Worm (Caenorhabditis elegans): ENCODE data around the gene H01M10.2.

The H01M10.2 gene

ce11 chrX:2548884-2549283 is 36.7 kb downstream of the H01M10.2 start, which contains the start of gene smvt-1:
smvt-1 (minus strand) TSS chrX:2548984.
- TF ChIP-seq ceh-36 (tag; optimal IDR thresholded peaks at IDR 0.05): no peak
- no peak for TF ChIP-seq ama-1 (optimal IDR thresholded peaks at IDR 0.05)
- no peak for TF ChIP-seq scrt-1 (GFP tag; IDR thresholded peaks at IDR 0.05)
- no peak for TF ChIP-seq aly-1 (tag; optimal IDR thresholded peaks at IDR 0.05)
- TF ChIP-seq F13C5.2 (tag; optimal IDR thresholded peaks at IDR 0.05): no peak
- no peak for TF ChIP-seq pes-1 (GFP tag; IDR thresholded peaks at IDR 0.05)
- TF ChIP-seq hnd-1 (tag; optimal IDR thresholded peaks at IDR 0.05): no peak
- no peak for TF ChIP-seq hmg-4 (GFP tag; optimal IDR thresholded peaks at IDR 0.05)
- TF ChIP-seq ets-7 (tag; optimal IDR thresholded peaks at IDR 0.05): no peak
- TF ChIP-seq B0310.2 (tag; optimal IDR thresholded peaks at IDR 0.05): no peak
- no peak for TF ChIP-seq tbx-37 (GFP tag; conservative IDR thresholded peaks at IDR 0.05)
- no peak for TF ChIP-seq tra-4 (tag; optimal IDR thresholded peaks at IDR 0.05)

ce11 chrX:2544645-2545044 is 40.9 kb downstream of the H01M10.2 start:
- TF ChIP-seq ama-1 (optimal IDR thresholded peaks at IDR 0.05) (no peak), F13C5.2 (tag; optimal IDR thresholded peaks at IDR 0.05) (no peak), flt-1 (GFP tag; IDR thresholded peaks at IDR 0.05) (no peak)

- TF ChIP-seq pes-1 (GFP tag; IDR thresholded peaks at IDR 0.05) (no peak), scrt-1 (GFP tag; IDR thresholded peaks at IDR 0.05) (no peak), ceh-13 (GFP tag; optimal IDR thresholded peaks at IDR 0.05) (no peak)
Observed at ce11 chrX:2543353-2543752, 42.2 kb downstream of the H01M10.2 start.

- TF ChIP-seq tra-4 (tag; optimal IDR thresholded peaks at IDR 0.05) (no peak), ama-1 (optimal IDR thresholded peaks at IDR 0.05) (no peak), aly-1 (tag; optimal IDR thresholded peaks at IDR 0.05) (no peak), ceh-36 (tag; optimal IDR thresholded peaks at IDR 0.05) (no peak), ceh-13 (GFP tag; optimal IDR thresholded peaks at IDR 0.05) (no peak), hmg-4 (GFP tag; optimal IDR thresholded peaks at IDR 0.05) (no peak), F13C5.2 (tag; optimal IDR thresholded peaks at IDR 0.05) (no peak), B0310.2 (tag; optimal IDR thresholded peaks at IDR 0.05) (no peak), hmbx-1 (tag; optimal IDR thresholded peaks at IDR 0.05) (no peak), tbx-11 (GFP tag; IDR thresholded peaks at IDR 0.05) (no peak), flt-1 (GFP tag; IDR thresholded peaks at IDR 0.05) (no peak), pes-1 (GFP tag; IDR thresholded peaks at IDR 0.05) (no peak), scrt-1 (GFP tag; IDR thresholded peaks at IDR 0.05) (no peak), sea-1 (GFP tag; conservative IDR thresholded peaks at IDR 0.05) (no peak), hnd-1 (tag; optimal IDR thresholded peaks at IDR 0.05) (no peak)
Observed at ce11 chrX:2541003-2541521, 44.5 kb downstream of the H01M10.2 start, which contains the start of gene F52H2.3. F52H2.3 (minus strand) TSS chrX:2541053.

ce11 chrX:2538713-2539112 is 46.8 kb downstream of the H01M10.2 start:
- TF ChIP-seq aly-1 (tag; optimal IDR thresholded peaks at IDR 0.05) (no peak), flt-1 (GFP tag; IDR thresholded peaks at IDR 0.05) (no peak), ets-7 (tag; optimal IDR thresholded peaks at IDR 0.05) (no peak), ceh-36 (tag; optimal IDR thresholded peaks at IDR 0.05) (no peak), scrt-1 (GFP tag; IDR thresholded peaks at IDR 0.05) (no peak), ceh-13 (GFP tag; optimal IDR thresholded peaks at IDR 0.05) (no peak), tbx-37 (GFP tag; conservative IDR thresholded peaks at IDR 0.05) (no peak), ama-1 (optimal IDR thresholded peaks at IDR 0.05) (no peak), hmg-4 (GFP tag; optimal IDR thresholded peaks at IDR 0.05) (no peak), sea-1 (GFP tag; conservative IDR thresholded peaks at IDR 0.05) (no peak), pes-1 (GFP tag; IDR thresholded peaks at IDR 0.05) (no peak), tra-4 (tag; optimal IDR thresholded peaks at IDR 0.05) (no peak), hmbx-1 (tag; optimal IDR thresholded peaks at IDR 0.05) (no peak), hnd-1 (tag; optimal IDR thresholded peaks at IDR 0.05) (no peak), F13C5.2 (tag; optimal IDR thresholded peaks at IDR 0.05) (no peak), B0310.2 (tag; optimal IDR thresholded peaks at IDR 0.05) (no peak), tbx-11 (GFP tag; IDR thresholded peaks at IDR 0.05) (no peak)

- peak; percentile 25 for TF ChIP-seq B0310.2 (tag; optimal IDR thresholded peaks at IDR 0.05)
- peak; percentile 51 for TF ChIP-seq aly-1 (tag; optimal IDR thresholded peaks at IDR 0.05)
- peak; percentile 64 for TF ChIP-seq F13C5.2 (tag; optimal IDR thresholded peaks at IDR 0.05)
- TF ChIP-seq ama-1 (optimal IDR thresholded peaks at IDR 0.05): no peak
- peak; percentile 46 for TF ChIP-seq ets-7 (tag; optimal IDR thresholded peaks at IDR 0.05)
- peak; percentile 83 for TF ChIP-seq hmg-4 (GFP tag; optimal IDR thresholded peaks at IDR 0.05)
- TF ChIP-seq hnd-1 (tag; optimal IDR thresholded peaks at IDR 0.05): no peak
- TF ChIP-seq sea-1 (GFP tag; conservative IDR thresholded peaks at IDR 0.05): no peak
Observed at ce11 chrX:2536246-2536772, 49.2 kb downstream of the H01M10.2 start.

Data from whole organism, early embryonic.